Fruit fly (Drosophila melanogaster): ENCODE results near the gene CG13813.

CG13813 gene

dm6 chr3L:20186294-20187020 is 45.0 kb upstream of the CG13813 start (continued):
- TF ChIP-seq Spps (tag; optimal IDR thresholded peaks at IDR 0.05), result no peak
- no peak for TF ChIP-seq CG4328 (GFP tag; optimal IDR thresholded peaks at IDR 0.05)
- TF ChIP-seq BtbVII (GFP tag; optimal IDR thresholded peaks at IDR 0.05), result no peak
- TF ChIP-seq CG1832 (GFP tag; optimal IDR thresholded peaks at IDR 0.05), result no peak
- TF ChIP-seq sisA (GFP tag; IDR thresholded peaks at IDR 0.05), result no peak
- TF ChIP-seq CG10209 (GFP tag; optimal IDR thresholded peaks at IDR 0.05), result no peak
- no peak for TF ChIP-seq CG2116 (GFP tag; optimal IDR thresholded peaks at IDR 0.05)
- TF ChIP-seq scrt (GFP tag; optimal IDR thresholded peaks at IDR 0.05), result no peak
- TF ChIP-seq CG14014 (GFP tag; IDR thresholded peaks at IDR 0.05), result no peak
- 0 out of 2 replicates have a peak, but pooled peaks have one; percentile 18 for TF ChIP-seq CG17328 (GFP tag; IDR thresholded peaks at IDR 0.05)
- TF ChIP-seq disco-r (GFP tag; optimal IDR thresholded peaks at IDR 0.05), result no peak
- no peak for TF ChIP-seq lov (optimal IDR thresholded peaks at IDR 0.05)
- TF ChIP-seq lov (GFP tag; IDR thresholded peaks at IDR 0.05), result no peak
- TF ChIP-seq klu (GFP tag; IDR thresholded peaks at IDR 0.05), result no peak
- TF ChIP-seq CG7556 (GFP tag; optimal IDR thresholded peaks at IDR 0.05), result no peak
- TF ChIP-seq kah (GFP tag; optimal IDR thresholded peaks at IDR 0.05), result no peak
- TF ChIP-seq CG17359 (tag; optimal IDR thresholded peaks at IDR 0.05), result no peak
- 0 out of 2 replicates have a peak, but pooled peaks have one; percentile 24 for TF ChIP-seq Rfx (GFP tag; IDR thresholded peaks at IDR 0.05)
- TF ChIP-seq p53 (GFP tag; optimal IDR thresholded peaks at IDR 0.05), result no peak
- no peak for TF ChIP-seq peb (GFP tag; IDR thresholded peaks at IDR 0.05)
- TF ChIP-seq Dip3 (GFP tag; optimal IDR thresholded peaks at IDR 0.05), result no peak
- TF ChIP-seq CG11085 (GFP tag; IDR thresholded peaks at IDR 0.05), result no peak
- TF ChIP-seq Oaz (GFP tag; IDR thresholded peaks at IDR 0.05), result no peak
- TF ChIP-seq nerfin-1 (tag; optimal IDR thresholded peaks at IDR 0.05), result no peak
- TF ChIP-seq CG11093 (GFP tag; IDR thresholded peaks at IDR 0.05), result no peak
- TF ChIP-seq Sin3A (optimal IDR thresholded peaks at IDR 0.05), result no peak
- TF ChIP-seq gfzf (GFP tag; optimal IDR thresholded peaks at IDR 0.05), result no peak
- TF ChIP-seq CG1647 (GFP tag; optimal IDR thresholded peaks at IDR 0.05), result no peak
- no peak for TF ChIP-seq lilli (GFP tag; optimal IDR thresholded peaks at IDR 0.05)
- no peak for TF ChIP-seq CG12219 (GFP tag; optimal IDR thresholded peaks at IDR 0.05)
- no peak for TF ChIP-seq NK7.1 (GFP tag; optimal IDR thresholded peaks at IDR 0.05)
- no peak for TF ChIP-seq chn (GFP tag; optimal IDR thresholded peaks at IDR 0.05)
- TF ChIP-seq CG7839 (tag; optimal IDR thresholded peaks at IDR 0.05), result peak; percentile 42
- TF ChIP-seq zfh1 (GFP tag; IDR thresholded peaks at IDR 0.05), result no peak
- no peak for TF ChIP-seq dysf (GFP tag; IDR thresholded peaks at IDR 0.05)
- TF ChIP-seq CG8089 (GFP tag; optimal IDR thresholded peaks at IDR 0.05), result no peak
- TF ChIP-seq CG8359 (GFP tag; optimal IDR thresholded peaks at IDR 0.05; ENCODE audit: borderline replicate concordance), result peak; percentile 7
- TF ChIP-seq Hmr (GFP tag; optimal IDR thresholded peaks at IDR 0.05), result peak; percentile 39
- TF ChIP-seq CG5245 (GFP tag; optimal IDR thresholded peaks at IDR 0.05), result no peak
- no peak for TF ChIP-seq CG10654 (GFP tag; optimal IDR thresholded peaks at IDR 0.05)
- TF ChIP-seq CG33557 (GFP tag; optimal IDR thresholded peaks at IDR 0.05), result peak; percentile 49
- peak; percentile 43 for TF ChIP-seq sens (GFP tag)
- TF ChIP-seq chm (GFP tag; IDR thresholded peaks at IDR 0.05), result peak; percentile 78; the same call in 1 of the 2 replicates
- TF ChIP-seq CG4730 (GFP tag; IDR thresholded peaks at IDR 0.05), result no peak
- no peak for TF ChIP-seq CG11398 (GFP tag; optimal IDR thresholded peaks at IDR 0.05)
- no peak for TF ChIP-seq wek (GFP tag; optimal IDR thresholded peaks at IDR 0.05)
- no peak for TF ChIP-seq ash1 (GFP tag; optimal IDR thresholded peaks at IDR 0.05)
- no peak for TF ChIP-seq Doc2 (GFP tag; IDR thresholded peaks at IDR 0.05)
- no peak for TF ChIP-seq br (optimal IDR thresholded peaks at IDR 0.05)
- TF ChIP-seq Deaf1 (tag; optimal IDR thresholded peaks at IDR 0.05), result peak; percentile 26
- no peak for TF ChIP-seq Kr (GFP tag; optimal IDR thresholded peaks at IDR 0.05)
- TF ChIP-seq sna (GFP tag; IDR thresholded peaks at IDR 0.05; ENCODE audit: partially characterized antibody), result 0 out of 2 replicates have a peak, but pooled peaks have one; percentile 19
